Fruit fly (Drosophila melanogaster): ENCODE results near the gene Ptth.

- TF ChIP-seq CG14711 (tag; optimal IDR thresholded peaks at IDR 0.05) = no peak
- TF ChIP-seq Mnt (GFP tag; optimal IDR thresholded peaks at IDR 0.05) = no peak
- no peak for TF ChIP-seq kay (GFP tag; ENCODE audit: borderline replicate concordance)
- TF ChIP-seq CG7101 (tag; optimal IDR thresholded peaks at IDR 0.05) = no peak
Measured at dm6 chr2L:549637-550036, 27.1 kb downstream of the Ptth start.

Data from whole organism, adult.